Worm (Caenorhabditis elegans) whole organism, early embryonic: Measurements from ENCODE around the gene R193.2.

Experiments
- B0310.2 ChIP-seq: sonication (generic microtip); optimal IDR thresholded peaks from 2 replicates; lab custom pipeline; 2016; ENCODE audit warnings: mild to moderate bottlenecking, missing genetic modification characterization, missing compliant biosample characterization
- F13C5.2 ChIP-seq: sonication (generic microtip); optimal IDR thresholded peaks from 2 replicates; lab custom pipeline; 2017; ENCODE audit warnings: mild to moderate bottlenecking, missing genetic modification characterization, inconsistent platforms, missing compliant biosample characterization
- aly-1 ChIP-seq: sonication (generic microtip); optimal IDR thresholded peaks from 2 replicates; lab custom pipeline; 2016; ENCODE audit warnings: missing genetic modification characterization, missing compliant biosample characterization
- ama-1 ChIP-seq: fragments of 150-350 bp; optimal IDR thresholded peaks from 2 replicates; lab custom pipeline; 2014
- ceh-13 ChIP-seq: fragments of 200-800 bp; sonication (Bioruptor generic); optimal IDR thresholded peaks from 2 replicates; lab custom pipeline; 2018; ENCODE audit warnings: mild to moderate bottlenecking, missing genetic modification characterization, missing compliant biosample characterization
- ceh-36 ChIP-seq: sonication (generic microtip); optimal IDR thresholded peaks from 2 replicates; lab custom pipeline; 2016; ENCODE audit warnings: missing genetic modification characterization, inconsistent platforms, missing compliant biosample characterization
- ets-7 ChIP-seq: sonication (generic microtip); optimal IDR thresholded peaks from 2 replicates; lab custom pipeline; 2016; ENCODE audit warnings: missing genotype, missing genetic modification characterization, missing compliant biosample characterization
- flt-1 ChIP-seq: fragments of 200-800 bp; sonication (Bioruptor generic); IDR thresholded peaks from 2 replicates; pipeline ENCODE4 v1.3.6; 2022; ENCODE audit warnings: missing genetic modification characterization, missing compliant biosample characterization
- hmbx-1 ChIP-seq: sonication (generic microtip); optimal IDR thresholded peaks from 2 replicates; lab custom pipeline; 2016; ENCODE audit warnings: mild to moderate bottlenecking, missing genetic modification characterization, missing compliant biosample characterization
- hmg-4 ChIP-seq: fragments of 200-800 bp; sonication (Bioruptor generic); optimal IDR thresholded peaks from 2 replicates; lab custom pipeline; 2018; ENCODE audit warnings: mild to moderate bottlenecking, missing genetic modification characterization, missing compliant biosample characterization
- hnd-1 ChIP-seq: sonication (generic microtip); optimal IDR thresholded peaks from 2 replicates; lab custom pipeline; 2016; ENCODE audit warnings: missing genetic modification characterization, missing compliant biosample characterization
- pes-1 ChIP-seq: fragments of 200-800 bp; sonication (Bioruptor generic); IDR thresholded peaks from 2 replicates; pipeline ENCODE4 v1.3.6; 2022; ENCODE audit warnings: missing genetic modification reagents, missing genetic modification characterization, missing compliant biosample characterization
- scrt-1 ChIP-seq: fragments of 200-800 bp; sonication (Bioruptor generic); IDR thresholded peaks from 2 replicates; pipeline ENCODE4 v1.3.6; 2022; ENCODE audit warnings: missing genetic modification characterization, missing compliant biosample characterization
- sea-1 ChIP-seq: fragments of 200-800 bp; sonication (Bioruptor generic); conservative IDR thresholded peaks from 2 replicates; pipeline ENCODE4 v1.3.6; 2022; ENCODE audit warnings: missing genetic modification characterization, missing compliant biosample characterization
- tbx-11 ChIP-seq: fragments of 200-800 bp; sonication (Bioruptor generic); IDR thresholded peaks from 2 replicates; pipeline ENCODE4 v1.3.6; 2022; ENCODE audit warnings: missing genetic modification characterization, missing compliant biosample characterization
- tbx-37 ChIP-seq: fragments of 200-800 bp; sonication (Bioruptor generic); conservative IDR thresholded peaks from 2 replicates; pipeline ENCODE4 v1.3.6; 2022; ENCODE audit warnings: missing genetic modification reagents, missing genetic modification characterization, missing compliant biosample characterization
- tra-4 ChIP-seq: sonication (generic microtip); optimal IDR thresholded peaks from 2 replicates; lab custom pipeline; 2017; ENCODE audit warnings: missing genetic modification characterization, missing compliant biosample characterization

The R193.2 gene

ce11 chrX:1148438-1148837, at the start of gene R193.2, which contains the start of gene R193.6:
Gene R193.2, minus strand, starts transcription at chrX:1148585.
Gene R193.6, plus strand, starts transcription at chrX:1148787.
- TF ChIP-seq tra-4 (tag; lab: Kevin White, UChicago) (no peak), F13C5.2 (no peak), tbx-11 (GFP tag; lab: Robert Waterston, UW) (no peak), ama-1 (lab: Kevin White, UChicago) (no peak), hmbx-1 (tag; lab: Kevin White, UChicago) (no peak)

ce11 chrX:1192848-1193247, 44.5 kb upstream of the R193.2 start, which contains the start of gene T13G4.1:
Gene T13G4.1, plus strand, starts transcription at chrX:1193148.
- TF ChIP-seq tbx-11 (GFP tag; lab: Robert Waterston, UW) (no peak), B0310.2 (tag; lab: Kevin White, UChicago) (no peak), sea-1 (GFP tag; lab: Robert Waterston, UW) (no peak)

- TF ChIP-seq sea-1 (GFP tag; lab: Robert Waterston, UW) (no peak), flt-1 (GFP tag; lab: Robert Waterston, UW) (no peak), hnd-1 (no peak), pes-1 (GFP tag; lab: Robert Waterston, UW) (no peak), hmbx-1 (tag; lab: Kevin White, UChicago) (no peak), ceh-13 (no peak), scrt-1 (no peak), aly-1 (tag; lab: Kevin White, UChicago) (no peak), ets-7 (tag; lab: Kevin White, UChicago) (no peak), tbx-37 (GFP tag; lab: Robert Waterston, UW) (no peak), B0310.2 (tag; lab: Kevin White, UChicago) (no peak), F13C5.2 (no peak), ama-1 (lab: Kevin White, UChicago) (no peak), ceh-36 (tag; lab: Kevin White, UChicago) (no peak), tbx-11 (GFP tag; lab: Robert Waterston, UW) (no peak), tra-4 (tag; lab: Kevin White, UChicago) (no peak), hmg-4 (no peak)
These were observed 43.2 kb upstream of the R193.2 start, which contains the start of gene T13G4.4 for ce11 chrX:1191582-1191981. Gene T13G4.4, minus strand, starts transcription at chrX:1191678.

- TF ChIP-seq tra-4 (tag; lab: Kevin White, UChicago): no peak
- no peak for TF ChIP-seq flt-1 (GFP tag; lab: Robert Waterston, UW)
- TF ChIP-seq hmg-4: no peak
- no peak for TF ChIP-seq sea-1 (GFP tag; lab: Robert Waterston, UW)
- no peak for TF ChIP-seq ceh-13
- TF ChIP-seq ets-7 (tag; lab: Kevin White, UChicago): no peak
- TF ChIP-seq tbx-11 (GFP tag; lab: Robert Waterston, UW): no peak
- TF ChIP-seq ama-1 (lab: Kevin White, UChicago): no peak
- TF ChIP-seq scrt-1: no peak
- no peak for TF ChIP-seq hnd-1
- TF ChIP-seq hmbx-1 (tag; lab: Kevin White, UChicago): no peak
- no peak for TF ChIP-seq tbx-37 (GFP tag; lab: Robert Waterston, UW)
- TF ChIP-seq ceh-36 (tag; lab: Kevin White, UChicago): no peak
These were observed 37.1 kb upstream of the R193.2 start for ce11 chrX:1185474-1185873.

ce11 chrX:1183985-1184384, 35.6 kb upstream of the R193.2 start:
- no peak for TF ChIP-seq pes-1 (GFP tag; lab: Robert Waterston, UW)
- TF ChIP-seq tbx-37 (GFP tag; lab: Robert Waterston, UW): no peak
- no peak for TF ChIP-seq hnd-1
- no peak for TF ChIP-seq F13C5.2
- TF ChIP-seq B0310.2 (tag; lab: Kevin White, UChicago): no peak

- TF ChIP-seq aly-1 (tag; lab: Kevin White, UChicago) (no peak), tbx-11 (GFP tag; lab: Robert Waterston, UW) (no peak), B0310.2 (tag; lab: Kevin White, UChicago) (no peak), tra-4 (tag; lab: Kevin White, UChicago) (no peak), ceh-13 (no peak), hnd-1 (no peak), scrt-1 (no peak), ama-1 (lab: Kevin White, UChicago) (no peak), ets-7 (tag; lab: Kevin White, UChicago) (no peak), pes-1 (GFP tag; lab: Robert Waterston, UW) (no peak), hmbx-1 (tag; lab: Kevin White, UChicago) (no peak)
These were observed 34.9 kb upstream of the R193.2 start for ce11 chrX:1183258-1183657.

- no peak for TF ChIP-seq hnd-1
- TF ChIP-seq hmg-4: no peak
- no peak for TF ChIP-seq sea-1 (GFP tag; lab: Robert Waterston, UW)
These were observed 33.0 kb upstream of the R193.2 start for ce11 chrX:1181271-1181958.

- TF ChIP-seq tbx-37 (GFP tag; lab: Robert Waterston, UW): no peak
- TF ChIP-seq F13C5.2: no peak
- TF ChIP-seq tra-4 (tag; lab: Kevin White, UChicago): no peak
- no peak for TF ChIP-seq aly-1 (tag; lab: Kevin White, UChicago)
- TF ChIP-seq ets-7 (tag; lab: Kevin White, UChicago): no peak
- TF ChIP-seq ama-1 (lab: Kevin White, UChicago): no peak
- no peak for TF ChIP-seq tbx-11 (GFP tag; lab: Robert Waterston, UW)
- no peak for TF ChIP-seq hnd-1
- no peak for TF ChIP-seq scrt-1
- no peak for TF ChIP-seq pes-1 (GFP tag; lab: Robert Waterston, UW)
These were observed 31.6 kb upstream of the R193.2 start, which contains the start of gene hot-8 for ce11 chrX:1179984-1180383. Gene hot-8, plus strand, starts transcription at chrX:1180284.
